Worm (Caenorhabditis elegans) whole organism, midembryonic: ENCODE data around the gene E02H9.3.
"Not testable (repeated sequence)": the region's sequence is repeated elsewhere in the genome, so short reads cannot be mapped to it uniquely, and the experiment has no call there.

ENCODE experiments used
- T22C8.4 ChIP-seq: fragments of 200-800 bp; sonication (Bioruptor generic); IDR thresholded peaks from 2 replicates; pipeline ENCODE4 v1.3.6; 2022; ENCODE audit warnings: missing genetic modification characterization, missing compliant biosample characterization
- cog-1 ChIP-seq: sonication (generic microtip); optimal IDR thresholded peaks from 2 replicates; lab custom pipeline; 2016; ENCODE audit warnings: missing genetic modification characterization, missing compliant biosample characterization
- flt-1 ChIP-seq: fragments of 200-800 bp; sonication (Bioruptor generic); IDR thresholded peaks from 2 replicates; pipeline ENCODE4 v1.3.6; 2022; ENCODE audit warnings: missing genetic modification characterization, missing compliant biosample characterization
- klf-2 ChIP-seq: fragments of 200-800 bp; sonication (Bioruptor generic); conservative IDR thresholded peaks from 2 replicates; pipeline ENCODE4 v1.3.6; 2022; ENCODE audit warnings: missing genetic modification reagents, missing genetic modification characterization, missing compliant biosample characterization
- med-1 ChIP-seq: sonication (generic microtip); optimal IDR thresholded peaks from 2 replicates; lab custom pipeline; 2017; ENCODE audit warnings: missing genetic modification characterization, mild to moderate bottlenecking, missing compliant biosample characterization, antibody characterized with exemption, missing genetic modification reagents; ENCODE audit not compliant: insufficient read depth
- ref-1 ChIP-seq: fragments of 200-800 bp; sonication (Bioruptor generic); conservative IDR thresholded peaks from 2 replicates; pipeline ENCODE4 v1.3.6; 2022; ENCODE audit warnings: missing genetic modification reagents, missing genetic modification characterization, missing compliant biosample characterization
- tab-1 ChIP-seq: fragments of 200-800 bp; sonication (Bioruptor generic); IDR thresholded peaks from 2 replicates; pipeline ENCODE4 v1.3.6; 2022; ENCODE audit warnings: missing genetic modification characterization, missing compliant biosample characterization
- ztf-23 ChIP-seq: fragments of 200-800 bp; sonication (Bioruptor generic); IDR thresholded peaks from 2 replicates; pipeline ENCODE4 v1.3.6; 2022; ENCODE audit warnings: missing genetic modification reagents, missing genetic modification characterization, missing compliant biosample characterization
- ztf-29 ChIP-seq: fragments of 200-800 bp; sonication (Bioruptor generic); IDR thresholded peaks from 2 replicates; pipeline ENCODE4 v1.3.6; 2022; ENCODE audit warnings: missing genetic modification reagents, missing genetic modification characterization, missing compliant biosample characterization

The E02H9.3 gene

DNA sequence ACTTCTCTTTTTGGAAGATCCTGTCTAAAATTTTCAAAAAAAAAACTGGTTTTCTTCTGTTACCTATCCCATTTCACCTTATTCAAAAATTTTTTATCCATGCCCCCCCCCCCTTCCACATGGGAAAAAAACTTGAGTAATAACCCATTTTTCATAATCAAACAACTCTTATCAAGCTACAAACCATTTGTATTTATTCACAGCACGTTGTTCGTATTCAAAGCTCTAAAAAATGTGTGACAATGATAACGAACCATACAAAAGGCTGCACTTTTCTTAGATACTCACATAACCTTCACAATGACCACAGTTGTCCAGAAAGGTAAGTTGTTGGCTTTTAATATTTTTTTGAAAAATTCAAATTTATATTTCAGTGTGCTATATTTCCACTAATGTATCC lies 23.0 kb upstream of the E02H9.3 start, which contains the start of gene E02H9.6:
Gene E02H9.6, plus strand, starts transcription at position 301 of the 400 bp plus-strand sequence.
- TF ChIP-seq cog-1 (tag; lab: Kevin White, UChicago); flt-1 (GFP tag; lab: Robert Waterston, UW); ref-1 (GFP tag; lab: Robert Waterston, UW): not testable (repeated sequence)

DNA sequence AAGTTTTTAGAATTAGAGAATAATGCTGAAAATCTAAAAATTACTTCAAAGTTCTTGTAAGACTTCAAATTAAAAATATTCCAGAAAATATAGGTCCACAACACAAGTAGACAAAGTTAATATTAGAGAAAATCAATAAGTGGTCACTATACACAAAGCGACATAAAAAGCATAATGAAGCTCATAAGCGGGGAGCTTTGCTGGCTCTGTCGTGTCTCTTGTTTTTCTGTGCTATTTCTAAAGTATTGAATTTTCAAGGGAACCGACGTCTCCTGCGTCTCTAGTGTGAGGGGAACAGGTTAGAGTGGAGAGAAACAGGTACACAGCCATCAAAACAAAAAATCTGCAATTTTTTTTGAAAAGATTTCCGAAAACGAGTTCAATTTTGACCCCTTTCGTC lies 20.3 kb upstream of the E02H9.3 start, which contains the start of gene E02H9.13:
Gene E02H9.13, minus strand, starts transcription at position 199 of the 400 bp plus-strand sequence.
- TF ChIP-seq flt-1 (GFP tag; lab: Robert Waterston, UW) (no peak), ref-1 (GFP tag; lab: Robert Waterston, UW) (no peak), T22C8.4 (GFP tag; lab: Robert Waterston, UW) (no peak), tab-1 (GFP tag; lab: Robert Waterston, UW) (no peak), klf-2 (GFP tag; lab: Robert Waterston, UW) (no peak), ztf-23 (GFP tag; lab: Robert Waterston, UW) (no peak), med-1 (GFP tag; lab: Kevin White, UChicago) (no peak), cog-1 (tag; lab: Kevin White, UChicago) (no peak), ztf-29 (GFP tag; lab: Robert Waterston, UW) (no peak)

DNA sequence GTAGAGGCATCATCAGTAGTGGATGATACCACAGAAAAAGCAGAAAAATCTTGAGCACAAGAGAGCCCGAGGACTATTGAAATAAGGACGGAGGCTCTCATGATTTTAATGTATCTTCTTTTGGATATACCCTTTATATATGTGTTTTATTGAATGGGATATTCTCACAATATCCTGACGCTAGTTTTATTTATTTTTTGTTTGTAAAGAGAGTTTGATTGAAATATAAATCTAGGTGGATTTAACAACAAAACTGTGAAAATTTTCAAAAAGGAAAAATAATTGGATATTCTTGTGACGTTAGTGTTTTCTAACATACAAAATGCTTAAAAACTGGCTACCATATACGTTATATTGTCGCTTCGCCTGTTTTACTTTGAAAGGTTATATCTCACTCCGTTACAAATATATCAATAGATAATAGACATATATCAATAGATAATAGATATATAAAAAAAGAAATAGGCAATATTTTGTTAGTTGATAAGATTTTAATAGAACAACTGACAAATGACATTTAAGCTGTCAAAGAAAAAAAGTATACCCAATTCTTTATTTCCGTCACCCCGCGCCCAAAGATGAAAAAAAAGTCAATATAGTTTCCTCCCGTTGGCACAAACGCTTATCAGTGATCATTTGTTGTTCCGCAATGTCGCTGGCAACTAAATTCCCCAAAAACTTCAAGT lies 13.1 kb upstream of the E02H9.3 start, which contains the start of the genes E02H9.7 and klo-2:
Gene E02H9.7, minus strand, starts transcription at position 101 of the 686 bp plus-strand sequence.
Gene klo-2, plus strand, starts transcription at position 636 of the 686 bp plus-strand sequence.
- TF ChIP-seq T22C8.4 (GFP tag; lab: Robert Waterston, UW) (no peak), ref-1 (GFP tag; lab: Robert Waterston, UW) (no peak), med-1 (GFP tag; lab: Kevin White, UChicago) (no peak), flt-1 (GFP tag; lab: Robert Waterston, UW) (no peak), cog-1 (tag; lab: Kevin White, UChicago) (no peak), ztf-29 (GFP tag; lab: Robert Waterston, UW) (no peak), tab-1 (GFP tag; lab: Robert Waterston, UW) (no peak), ztf-23 (GFP tag; lab: Robert Waterston, UW) (no peak), klf-2 (GFP tag; lab: Robert Waterston, UW) (no peak)

DNA sequence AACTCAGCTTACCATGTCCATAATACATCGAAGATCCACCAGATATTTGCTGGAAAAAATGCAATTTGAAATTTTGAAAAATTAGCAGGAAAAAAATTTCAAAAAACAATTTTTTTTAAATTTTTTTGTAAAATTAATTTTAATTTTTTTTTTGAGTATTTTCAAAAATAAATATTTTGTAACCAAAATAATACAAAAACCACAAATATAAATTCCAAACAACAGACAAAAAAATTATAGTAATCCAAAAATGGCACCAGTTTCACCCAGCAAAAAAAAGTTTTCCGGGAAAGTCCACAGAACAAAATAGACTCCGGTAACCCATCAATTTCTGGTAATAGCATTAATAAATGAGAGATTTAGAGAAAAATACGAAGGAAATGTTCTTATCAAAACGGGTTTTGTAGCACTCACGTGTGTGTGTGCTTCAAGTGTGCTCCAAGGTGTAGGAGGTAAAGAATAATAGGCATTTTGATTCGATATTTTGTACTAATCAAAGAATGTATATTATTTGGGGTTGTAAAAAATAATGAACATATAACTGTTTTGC lies 4.0 kb upstream of the E02H9.3 start, which contains the start of gene nhr-121:
Gene nhr-121, minus strand, starts transcription at position 51 of the 550 bp plus-strand sequence.
- TF ChIP-seq ztf-23 (GFP tag; lab: Robert Waterston, UW) (no peak), T22C8.4 (GFP tag; lab: Robert Waterston, UW) (no peak), ref-1 (GFP tag; lab: Robert Waterston, UW) (no peak), flt-1 (GFP tag; lab: Robert Waterston, UW) (no peak), tab-1 (GFP tag; lab: Robert Waterston, UW) (no peak), klf-2 (GFP tag; lab: Robert Waterston, UW) (no peak), cog-1 (tag; lab: Kevin White, UChicago) (no peak), ztf-29 (GFP tag; lab: Robert Waterston, UW) (no peak), med-1 (GFP tag; lab: Kevin White, UChicago) (no peak)

DNA sequence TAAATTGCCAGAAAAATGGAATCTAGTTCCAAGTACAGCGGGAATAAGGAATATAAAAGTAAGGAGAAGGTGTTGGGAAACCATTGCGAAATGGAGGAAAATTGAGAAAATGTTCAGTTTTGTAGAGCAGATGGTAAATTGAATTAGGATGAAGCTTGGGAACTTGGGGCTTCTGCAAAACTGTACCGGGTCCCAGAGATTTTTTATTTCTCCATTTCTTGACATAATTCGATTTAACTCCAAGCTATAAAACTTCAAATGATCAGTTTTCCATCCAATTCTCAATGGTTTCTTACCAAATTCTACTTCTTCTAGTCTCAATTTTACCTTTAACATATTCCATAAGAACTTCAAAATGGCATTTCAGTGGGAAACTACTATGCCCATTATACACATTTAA lies 9.4 kb downstream of the E02H9.3 start, which contains the start of the genes E02H9.9 and E02H9.1:
Gene E02H9.9, minus strand, starts transcription at position 101 of the 400 bp plus-strand sequence.
Gene E02H9.1, plus strand, starts transcription at position 285 of the 400 bp plus-strand sequence.
- TF ChIP-seq med-1 (GFP tag; lab: Kevin White, UChicago) (no peak), ztf-23 (GFP tag; lab: Robert Waterston, UW) (no peak), flt-1 (GFP tag; lab: Robert Waterston, UW) (no peak), ref-1 (GFP tag; lab: Robert Waterston, UW) (no peak), tab-1 (GFP tag; lab: Robert Waterston, UW) (no peak), cog-1 (tag; lab: Kevin White, UChicago) (no peak), T22C8.4 (GFP tag; lab: Robert Waterston, UW) (no peak), klf-2 (GFP tag; lab: Robert Waterston, UW) (no peak), ztf-29 (GFP tag; lab: Robert Waterston, UW) (no peak)

DNA sequence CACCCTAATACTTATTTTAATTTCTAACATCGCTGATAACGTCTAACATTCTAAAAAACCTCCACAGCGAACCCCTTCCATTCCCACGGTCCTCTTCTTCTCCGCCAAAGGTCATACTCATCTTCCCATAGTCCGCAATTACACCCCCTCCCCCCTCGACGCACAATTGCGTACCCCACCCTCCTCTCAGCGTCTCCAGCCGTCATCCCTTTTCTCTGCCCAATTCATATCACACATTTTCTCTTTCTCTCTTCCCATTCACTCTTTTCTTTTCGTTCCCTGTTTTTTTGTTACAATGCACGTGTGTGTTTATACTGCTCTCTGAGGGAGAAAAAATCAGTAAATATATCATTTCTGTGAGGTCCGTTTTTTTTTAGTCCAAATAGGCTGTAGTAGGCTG lies 13.0 kb downstream of the E02H9.3 start:
- TF ChIP-seq tab-1 (GFP tag; lab: Robert Waterston, UW) (no peak), med-1 (GFP tag; lab: Kevin White, UChicago) (no peak), ztf-29 (GFP tag; lab: Robert Waterston, UW) (no peak), T22C8.4 (GFP tag; lab: Robert Waterston, UW) (no peak), ztf-23 (GFP tag; lab: Robert Waterston, UW) (0 out of 2 replicates have a peak, but pooled peaks have one; percentile 20), cog-1 (tag; lab: Kevin White, UChicago) (no peak), klf-2 (GFP tag; lab: Robert Waterston, UW) (no peak), ref-1 (GFP tag; lab: Robert Waterston, UW) (no peak), flt-1 (GFP tag; lab: Robert Waterston, UW) (peak; percentile 78)

DNA sequence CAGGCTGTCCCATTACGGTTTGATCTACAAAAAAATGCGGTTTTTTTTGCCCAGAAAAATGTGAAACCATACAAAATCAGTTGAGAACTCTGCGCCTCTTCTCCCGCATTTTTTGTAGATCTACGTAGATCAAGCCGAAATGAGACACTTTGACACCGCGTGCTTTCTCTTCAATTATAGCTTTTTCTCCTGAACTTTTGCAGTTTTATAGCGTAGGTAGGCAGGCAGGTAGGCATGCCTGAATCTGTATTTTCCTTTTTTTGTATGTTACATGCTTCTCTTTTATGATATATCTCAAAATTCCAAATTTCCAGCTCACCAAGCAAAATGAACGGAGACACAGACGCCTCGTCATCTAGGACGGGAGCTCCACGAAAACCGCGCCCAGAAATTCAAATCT lies 14.7 kb downstream of the E02H9.3 start, which contains the start of gene smg-6:
Gene smg-6, plus strand, starts transcription at position 301 of the 400 bp plus-strand sequence.
- TF ChIP-seq cog-1 (tag; lab: Kevin White, UChicago) (no peak), med-1 (GFP tag; lab: Kevin White, UChicago) (no peak), tab-1 (GFP tag; lab: Robert Waterston, UW) (no peak), klf-2 (GFP tag; lab: Robert Waterston, UW) (no peak), T22C8.4 (GFP tag; lab: Robert Waterston, UW) (no peak), ztf-23 (GFP tag; lab: Robert Waterston, UW) (no peak), ref-1 (GFP tag; lab: Robert Waterston, UW) (no peak), flt-1 (GFP tag; lab: Robert Waterston, UW) (no peak), ztf-29 (GFP tag; lab: Robert Waterston, UW) (no peak)

DNA sequence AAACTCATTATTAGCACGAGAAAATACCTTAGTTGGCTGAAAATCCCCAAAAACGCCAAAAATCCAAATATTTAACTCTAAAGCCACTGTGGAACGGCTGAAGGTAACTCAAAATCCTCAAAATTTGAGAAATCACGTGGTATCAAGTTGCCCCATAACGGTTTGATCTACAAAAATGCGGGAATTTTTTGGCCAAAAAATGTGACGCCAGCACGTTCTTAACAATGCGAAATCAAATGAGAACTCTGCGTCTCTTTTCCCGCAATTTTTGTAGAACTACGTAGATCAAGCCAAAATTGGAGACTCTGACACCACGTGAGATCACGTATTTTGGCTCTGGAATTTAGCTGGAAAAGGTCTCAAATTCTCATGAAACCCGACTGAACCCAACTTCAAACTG lies 15.9 kb downstream of the E02H9.3 start:
- TF ChIP-seq flt-1 (GFP tag; lab: Robert Waterston, UW) (no peak), tab-1 (GFP tag; lab: Robert Waterston, UW) (no peak), cog-1 (tag; lab: Kevin White, UChicago) (no peak), med-1 (GFP tag; lab: Kevin White, UChicago) (no peak), ztf-23 (GFP tag; lab: Robert Waterston, UW) (no peak), T22C8.4 (GFP tag; lab: Robert Waterston, UW) (no peak), ztf-29 (GFP tag; lab: Robert Waterston, UW) (no peak), ref-1 (GFP tag; lab: Robert Waterston, UW) (no peak), klf-2 (GFP tag; lab: Robert Waterston, UW) (no peak)
